Worm (Caenorhabditis elegans): Measurements from ENCODE around the gene chil-6.

DNA sequence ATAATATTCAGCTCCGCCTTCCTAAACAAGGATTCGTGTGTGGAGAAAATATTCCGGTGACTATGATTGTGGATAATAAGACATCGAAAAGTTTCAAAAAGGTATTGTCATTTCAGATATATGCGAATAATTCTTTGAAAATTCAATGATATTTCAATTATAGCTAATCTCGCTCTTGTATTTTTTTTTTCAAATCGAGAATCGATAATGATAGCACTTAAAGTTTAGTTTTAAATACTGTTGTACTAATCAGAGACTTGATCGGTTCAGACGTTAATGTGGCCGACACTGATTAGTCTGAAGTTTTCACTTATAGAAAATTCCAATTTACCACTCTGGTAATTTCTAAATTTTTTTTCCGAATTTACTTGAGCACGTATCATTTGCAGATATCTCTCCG lies 21.7 kb downstream of the chil-6 start:
- no peak for TF ChIP-seq ceh-13 (GFP tag; optimal IDR thresholded peaks at IDR 0.05)
- no peak for TF ChIP-seq hnd-1 (tag; optimal IDR thresholded peaks at IDR 0.05)
- TF ChIP-seq F13C5.2 (tag; optimal IDR thresholded peaks at IDR 0.05) = no peak
- TF ChIP-seq ceh-36 (tag; optimal IDR thresholded peaks at IDR 0.05) = no peak
- no peak for TF ChIP-seq ama-1 (optimal IDR thresholded peaks at IDR 0.05)
- TF ChIP-seq flt-1 (GFP tag; IDR thresholded peaks at IDR 0.05) = no peak
- TF ChIP-seq tbx-37 (GFP tag; conservative IDR thresholded peaks at IDR 0.05) = no peak
- no peak for TF ChIP-seq tbx-11 (GFP tag; IDR thresholded peaks at IDR 0.05)
